Fruit fly (Drosophila melanogaster): ENCODE data around the gene Rab9Db.

Gene Rab9Db

DNA sequence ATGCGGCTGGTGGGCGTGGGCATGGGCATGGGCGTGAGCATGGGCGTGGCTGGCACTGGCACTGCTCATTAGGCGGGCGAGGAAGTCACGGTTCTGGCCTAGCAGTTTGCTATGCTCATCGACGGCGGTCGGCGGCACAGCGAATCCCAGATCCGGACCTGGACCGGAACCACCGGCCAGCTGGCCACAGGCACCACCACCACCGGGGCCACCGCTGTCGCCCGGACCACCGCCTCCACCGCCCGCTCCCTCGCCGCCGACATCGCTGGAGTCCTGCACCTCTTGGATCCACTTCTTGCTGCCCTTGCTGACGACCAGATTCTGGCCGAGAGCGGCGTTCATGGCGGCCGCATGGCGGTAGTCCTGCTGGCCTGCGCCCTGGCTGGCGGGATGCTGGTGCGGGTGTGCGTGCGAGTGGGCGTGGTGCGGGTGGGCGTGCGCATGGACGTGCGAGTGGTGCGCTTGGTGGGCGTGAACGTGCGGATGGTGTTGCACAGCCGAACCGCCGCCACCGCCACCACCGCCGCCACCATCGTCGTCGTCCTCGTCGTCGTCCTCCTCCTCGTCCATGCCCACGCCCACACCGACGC, 16.0 kb downstream of the Rab9Db start:
- no peak for TF ChIP-seq fd96Ca (GFP tag; IDR thresholded peaks at IDR 0.05)

DNA sequence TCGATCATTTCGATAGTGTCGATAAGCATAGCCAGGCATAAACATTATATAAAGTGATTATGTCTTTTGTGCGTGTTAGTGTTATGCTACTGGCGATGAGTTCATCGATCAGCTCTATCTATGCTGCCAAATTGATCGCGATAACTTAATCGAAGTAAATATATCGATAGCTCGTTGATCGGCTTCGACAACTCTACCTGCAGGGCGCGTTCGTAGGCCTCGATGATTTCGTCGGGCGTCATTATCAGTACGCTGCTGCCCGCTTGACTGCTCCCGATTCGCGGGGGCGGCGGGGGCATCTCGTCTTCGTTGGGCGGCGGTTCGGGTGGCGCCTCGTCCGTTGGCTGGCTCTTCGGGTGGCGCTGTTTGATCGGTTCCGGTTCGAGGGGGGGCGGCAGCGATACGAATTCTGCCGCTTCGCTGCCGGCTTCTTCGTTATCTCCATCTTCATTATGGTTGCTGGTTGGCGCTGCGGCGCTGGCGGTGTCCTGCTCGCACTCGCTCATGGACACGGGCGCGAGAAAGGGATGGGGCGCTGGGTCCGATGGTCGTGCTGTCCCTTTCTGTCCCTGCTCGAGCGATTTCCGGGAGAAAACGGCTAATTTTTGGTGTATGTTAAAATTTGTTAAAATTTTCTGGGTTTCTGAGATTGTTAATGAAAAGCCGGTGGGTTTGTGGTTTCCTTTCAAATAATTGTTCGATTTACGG, 20.8 kb downstream of the Rab9Db start, which contains the start of gene CG1628:
Gene CG1628 (minus strand): TSS at position 658 of the 708 bp plus-strand sequence.
- TF ChIP-seq Pif1A (GFP tag; optimal IDR thresholded peaks at IDR 0.05) (no peak), CG10348 (GFP tag; IDR thresholded peaks at IDR 0.05) (no peak), CG12605 (GFP tag; IDR thresholded peaks at IDR 0.05) (0 out of 2 replicates have a peak, but pooled peaks have one; percentile 21), fd96Ca (GFP tag; IDR thresholded peaks at IDR 0.05) (0 out of 3 replicates have a peak, but pooled peaks have one; percentile 44), D1 (tag; optimal IDR thresholded peaks at IDR 0.05) (no peak), CG9948 (tag; optimal IDR thresholded peaks at IDR 0.05) (no peak), CG15710 (tag; optimal IDR thresholded peaks at IDR 0.05) (no peak), CG17806 (tag; optimal IDR thresholded peaks at IDR 0.05) (no peak), CG4496 (GFP tag; IDR thresholded peaks at IDR 0.05) (peak; percentile 76), CG13204 (GFP tag; optimal IDR thresholded peaks at IDR 0.05) (peak; percentile 97), Ets98B (GFP tag; IDR thresholded peaks at IDR 0.05) (peak; percentile 36; the same call in 1 of the 2 replicates)

DNA sequence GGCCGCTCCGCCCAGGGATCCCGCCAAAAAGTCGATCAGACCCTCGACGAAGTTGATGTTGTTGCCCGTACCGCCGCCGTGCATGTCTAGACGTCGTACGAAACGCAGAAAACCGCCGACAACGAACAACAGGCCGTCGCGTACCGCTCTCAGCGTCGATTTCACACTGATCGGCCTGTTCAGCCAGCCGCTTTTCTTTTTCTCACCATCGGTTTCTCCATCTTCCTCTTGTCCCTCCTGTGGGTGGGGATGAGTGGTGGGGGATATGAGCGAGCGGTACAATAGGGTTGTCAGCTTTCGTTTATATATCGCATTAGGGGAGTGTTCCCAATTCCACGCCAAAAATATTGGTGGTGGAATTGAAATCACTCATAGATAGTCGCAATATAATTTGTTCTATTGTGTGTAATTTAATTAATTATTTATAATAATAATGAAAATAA, 21.5 kb downstream of the Rab9Db start:
- peak; percentile 7; the same call in 1 of the 2 replicates for TF ChIP-seq Ets98B (GFP tag; IDR thresholded peaks at IDR 0.05)
- peak; percentile 25 for TF ChIP-seq CG15710 (tag; optimal IDR thresholded peaks at IDR 0.05)
- TF ChIP-seq EcR (GFP tag; optimal IDR thresholded peaks at IDR 0.05) = no peak
- TF ChIP-seq CG34367 (tag; optimal IDR thresholded peaks at IDR 0.05) = no peak
- TF ChIP-seq rn (GFP tag; IDR thresholded peaks at IDR 0.05) = no peak
- no peak for TF ChIP-seq CG4496 (GFP tag; IDR thresholded peaks at IDR 0.05)
- no peak for TF ChIP-seq Pif1B (GFP tag; optimal IDR thresholded peaks at IDR 0.05)
- TF ChIP-seq CG9948 (tag; optimal IDR thresholded peaks at IDR 0.05) = no peak
- TF ChIP-seq Pif1A (GFP tag; optimal IDR thresholded peaks at IDR 0.05) = no peak
- TF ChIP-seq CG32121 (GFP tag; IDR thresholded peaks at IDR 0.05) = no peak
- peak; percentile 43 for TF ChIP-seq CG8159 (tag; optimal IDR thresholded peaks at IDR 0.05)
- no peak for TF ChIP-seq D1 (tag; optimal IDR thresholded peaks at IDR 0.05)
- peak; percentile 98 for TF ChIP-seq CG13204 (GFP tag; optimal IDR thresholded peaks at IDR 0.05)
- TF ChIP-seq CG10348 (GFP tag; IDR thresholded peaks at IDR 0.05) = no peak
- TF ChIP-seq CG8301 (tag; optimal IDR thresholded peaks at IDR 0.05) = no peak

DNA sequence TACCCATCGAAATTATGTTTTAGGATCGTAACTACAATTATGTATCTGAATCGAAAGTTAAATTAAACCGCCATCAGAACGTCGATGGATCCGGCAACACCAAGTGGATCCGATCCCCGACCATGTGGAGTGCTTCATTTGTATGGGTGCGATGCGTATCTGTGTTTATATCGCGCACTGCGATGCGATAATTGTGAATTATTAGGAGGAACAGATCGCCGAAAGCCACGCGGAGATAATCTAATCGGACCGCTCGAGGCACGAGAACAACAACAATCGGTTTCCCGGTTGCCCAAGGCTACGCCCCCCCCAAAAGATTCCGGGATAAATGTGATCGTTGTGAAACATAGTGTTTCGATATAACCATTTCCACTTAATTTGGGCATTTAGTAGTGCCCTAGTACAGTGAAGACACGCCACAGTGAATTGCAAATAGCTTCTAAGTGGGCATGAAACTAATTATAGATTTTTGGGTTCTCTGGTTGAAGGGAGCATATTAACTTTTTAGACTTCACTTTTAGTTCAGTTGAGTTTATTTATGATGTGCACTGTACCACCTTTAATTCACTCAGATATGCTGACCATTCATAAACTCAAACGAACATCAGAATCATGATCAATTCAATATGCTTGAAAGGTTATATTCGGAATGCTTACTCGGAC, 22.6 kb downstream of the Rab9Db start:
- TF ChIP-seq CG14655 (GFP tag; optimal IDR thresholded peaks at IDR 0.05) (no peak), fd96Ca (GFP tag; IDR thresholded peaks at IDR 0.05) (peak; percentile 24; the same call in 2 of the 3 replicates), CG8159 (tag; optimal IDR thresholded peaks at IDR 0.05) (no peak), Ets98B (GFP tag; IDR thresholded peaks at IDR 0.05) (peak; percentile 41; the same call in 1 of the 2 replicates)

DNA sequence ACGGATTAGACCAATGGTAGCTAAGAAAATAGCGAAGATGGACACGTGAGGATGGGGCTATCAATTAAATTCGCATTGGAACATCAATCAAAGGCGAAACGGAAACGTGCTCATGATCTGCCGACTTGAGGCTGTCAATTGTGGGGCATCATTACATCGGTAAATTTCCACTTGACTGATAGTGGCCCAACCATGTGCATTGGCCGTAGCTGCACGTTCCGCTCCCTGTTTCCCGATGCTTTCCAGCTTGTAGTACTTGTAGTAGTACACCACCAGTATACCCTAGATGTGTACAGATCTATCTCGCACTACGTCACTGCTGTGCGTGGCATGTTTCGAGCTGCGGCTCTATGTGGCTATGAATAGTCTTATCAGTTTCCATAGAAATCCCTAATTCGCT, 23.7 kb downstream of the Rab9Db start:
- no peak for TF ChIP-seq CG14655 (GFP tag; optimal IDR thresholded peaks at IDR 0.05)
- no peak for TF ChIP-seq CG10348 (GFP tag; IDR thresholded peaks at IDR 0.05)
- TF ChIP-seq CG32121 (GFP tag; IDR thresholded peaks at IDR 0.05) = no peak
- no peak for TF ChIP-seq CG9948 (tag; optimal IDR thresholded peaks at IDR 0.05)
- no peak for TF ChIP-seq CG4496 (GFP tag; IDR thresholded peaks at IDR 0.05)
- no peak for TF ChIP-seq EcR (GFP tag; optimal IDR thresholded peaks at IDR 0.05)

DNA sequence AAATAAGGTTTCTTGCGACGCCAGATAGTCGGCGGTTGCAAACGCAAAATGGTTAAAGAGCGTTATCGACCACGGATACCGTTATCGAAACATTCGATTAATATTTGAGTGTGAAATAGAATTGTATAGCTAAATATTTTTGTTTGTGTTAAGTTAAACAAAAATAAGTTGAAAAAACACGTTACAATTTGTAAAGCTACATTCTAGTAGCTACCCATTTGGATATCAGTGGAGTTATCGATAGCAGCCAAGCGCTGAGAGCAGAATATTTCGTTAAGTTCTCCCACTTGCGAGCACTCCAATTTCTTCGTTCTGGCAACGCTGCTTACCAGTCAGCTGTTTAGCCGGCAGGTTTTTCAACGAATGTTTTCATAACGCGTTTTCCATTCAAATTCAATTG, 27.2 kb downstream of the Rab9Db start, which contains the start of the genes Hmr and CG2124:
Gene Hmr (minus strand): TSS at position 43 of the 400 bp plus-strand sequence.
Gene CG2124 (plus strand): TSS at position 310 of the 400 bp plus-strand sequence.
- no peak for TF ChIP-seq CG14655 (GFP tag; optimal IDR thresholded peaks at IDR 0.05)
- no peak for TF ChIP-seq CG10348 (GFP tag; IDR thresholded peaks at IDR 0.05)

DNA sequence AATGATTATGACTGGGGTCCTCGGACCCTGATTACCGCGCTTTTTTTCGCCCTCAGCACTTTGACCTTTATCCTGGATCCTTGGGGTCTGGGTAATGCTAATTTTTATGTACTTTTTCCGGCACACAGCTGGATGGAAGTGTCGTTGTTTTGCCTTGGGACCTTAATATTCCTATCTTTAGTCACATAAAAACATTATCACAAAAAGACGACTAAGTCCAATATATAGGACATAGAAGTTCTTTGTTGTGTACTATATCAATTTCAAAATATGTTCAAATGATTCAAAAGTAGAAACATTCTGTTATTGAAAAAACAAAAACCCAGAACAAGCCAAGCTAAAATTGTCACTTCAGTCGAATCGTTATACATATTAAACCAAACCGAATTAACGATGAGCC, 34.2 kb downstream of the Rab9Db start, which contains the start of gene Rab9D:
Gene Rab9D (plus strand): TSS at position 301 of the 400 bp plus-strand sequence.
- TF ChIP-seq fd96Ca (GFP tag; IDR thresholded peaks at IDR 0.05) = no peak
- TF ChIP-seq CG14655 (GFP tag; optimal IDR thresholded peaks at IDR 0.05) = no peak
- TF ChIP-seq CG4496 (GFP tag; IDR thresholded peaks at IDR 0.05) = no peak
- no peak for TF ChIP-seq gl (tag; optimal IDR thresholded peaks at IDR 0.05)
- no peak for TF ChIP-seq CG9948 (tag; optimal IDR thresholded peaks at IDR 0.05)
- no peak for TF ChIP-seq CG8301 (tag; optimal IDR thresholded peaks at IDR 0.05)
- no peak for TF ChIP-seq Snoo (tag; optimal IDR thresholded peaks at IDR 0.05)
- TF ChIP-seq CG12605 (GFP tag; IDR thresholded peaks at IDR 0.05) = no peak
- TF ChIP-seq Pif1A (GFP tag; optimal IDR thresholded peaks at IDR 0.05) = no peak
- no peak for TF ChIP-seq Ets98B (GFP tag; IDR thresholded peaks at IDR 0.05)
- no peak for TF ChIP-seq CG10348 (GFP tag; IDR thresholded peaks at IDR 0.05)
- no peak for TF ChIP-seq Pif1B (GFP tag; optimal IDR thresholded peaks at IDR 0.05)
- no peak for TF ChIP-seq rn (GFP tag; IDR thresholded peaks at IDR 0.05)
- no peak for TF ChIP-seq CG34367 (tag; optimal IDR thresholded peaks at IDR 0.05)
